Fruit fly (Drosophila melanogaster): ENCODE data around the gene CG5167.

CG5167 gene

dm6 chr3R:12422379-12422975 lies 16.1 kb downstream of the CG5167 start, which contains the start of the genes Scgbeta and CG17202:
Scgbeta (minus strand) TSS chr3R:12422429.
CG17202 (plus strand) TSS chr3R:12422768.
- TF ChIP-seq Ssrp (tag; optimal IDR thresholded peaks at IDR 0.05) (no peak), gfzf (GFP tag; optimal IDR thresholded peaks at IDR 0.05) (peak; percentile 92), bab2 (GFP tag; optimal IDR thresholded peaks at IDR 0.05) (peak; percentile 7), CG9932 (GFP tag; IDR thresholded peaks at IDR 0.05) (peak; percentile 56), CG32532 (GFP tag; IDR thresholded peaks at IDR 0.05) (no peak; the same call in 1 of the 2 replicates), Sin3A (optimal IDR thresholded peaks at IDR 0.05) (peak; percentile 59), ase (GFP tag; IDR thresholded peaks at IDR 0.05) (0 out of 3 replicates have a peak, but pooled peaks have one; percentile 5), E2f2 (GFP tag; IDR thresholded peaks at IDR 0.05) (peak; percentile 72), dpn (GFP tag; optimal IDR thresholded peaks at IDR 0.05) (peak in 1 of 2 experiments; percentile 17), CG4617 (GFP tag; optimal IDR thresholded peaks at IDR 0.05; ENCODE audit: borderline replicate concordance) (peak; percentile 84), CG3847 (GFP tag; IDR thresholded peaks at IDR 0.05) (peak; percentile 39; the same call in 1 of the 2 replicates), ewg (GFP tag; optimal IDR thresholded peaks at IDR 0.05) (peak; percentile 92), MESR4 (GFP tag; optimal IDR thresholded peaks at IDR 0.05) (peak; percentile 75), Side (GFP tag; optimal IDR thresholded peaks at IDR 0.05) (peak; percentile 11), CG11398 (GFP tag; optimal IDR thresholded peaks at IDR 0.05) (peak; percentile 2), Dp (GFP tag; optimal IDR thresholded peaks at IDR 0.05) (peak; percentile 66), CG7786 (GFP tag; optimal IDR thresholded peaks at IDR 0.05) (peak; percentile 3), ci (GFP tag; IDR thresholded peaks at IDR 0.05) (0 out of 3 replicates have a peak, but pooled peaks have one; percentile 29), Dek (tag; optimal IDR thresholded peaks at IDR 0.05) (peak; percentile 32), fu2 (GFP tag; optimal IDR thresholded peaks at IDR 0.05) (peak; percentile 38), CG15514 (GFP tag; optimal IDR thresholded peaks at IDR 0.05) (peak; percentile 100), Max (GFP tag; optimal IDR thresholded peaks at IDR 0.05) (peak; percentile 23), CG17829 (tag; optimal IDR thresholded peaks at IDR 0.05) (peak; percentile 27), CG13296 (GFP tag; optimal IDR thresholded peaks at IDR 0.05) (no peak), onecut (GFP tag; IDR thresholded peaks at IDR 0.05) (peak; percentile 29), CG8924 (tag; optimal IDR thresholded peaks at IDR 0.05) (no peak), Sry-δ (GFP tag; optimal IDR thresholded peaks at IDR 0.05) (peak; percentile 43), tll (GFP tag; optimal IDR thresholded peaks at IDR 0.05) (peak in 1 of 2 experiments; percentile 44), gro (GFP tag; optimal IDR thresholded peaks at IDR 0.05) (peak; percentile 42), Oaz (GFP tag; IDR thresholded peaks at IDR 0.05) (no peak), CG5245 (GFP tag; optimal IDR thresholded peaks at IDR 0.05) (no peak), MBD-R2 (GFP tag; IDR thresholded peaks at IDR 0.05) (peak; percentile 95), BEAF-32 (GFP tag; optimal IDR thresholded peaks at IDR 0.05) (peak; percentile 37), Med (GFP tag) (peak; percentile 69), chif (GFP tag; optimal IDR thresholded peaks at IDR 0.05) (peak in 1 of 2 experiments; percentile 8), CG2120 (GFP tag; optimal IDR thresholded peaks at IDR 0.05) (peak; percentile 59), amos (GFP tag; IDR thresholded peaks at IDR 0.05; ENCODE audit: partially characterized antibody) (peak; percentile 55; the same call in 1 of the 2 replicates), row (GFP tag; IDR thresholded peaks at IDR 0.05) (peak; percentile 89), Bgb (GFP tag; IDR thresholded peaks at IDR 0.05; ENCODE audit: partially characterized antibody) (peak; percentile 33; the same call in 1 of the 2 replicates), Ada2b (GFP tag; IDR thresholded peaks at IDR 0.05) (0 out of 2 replicates have a peak, but pooled peaks have one; percentile 5), CG11695 (GFP tag; IDR thresholded peaks at IDR 0.05) (no peak), pzg (GFP tag; optimal IDR thresholded peaks at IDR 0.05) (peak; percentile 78), chinmo (GFP tag; IDR thresholded peaks at IDR 0.05; ENCODE audit: partially characterized antibody) (no peak), Myb (GFP tag; optimal IDR thresholded peaks at IDR 0.05) (peak; percentile 85), ab (GFP tag; optimal IDR thresholded peaks at IDR 0.05) (no peak), phol (tag; optimal IDR thresholded peaks at IDR 0.05) (peak; percentile 93), HLHmδ (GFP tag; optimal IDR thresholded peaks at IDR 0.05) (no peak), CG34376 (GFP tag; optimal IDR thresholded peaks at IDR 0.05) (peak; percentile 40), YL-1 (GFP tag; optimal IDR thresholded peaks at IDR 0.05) (peak; percentile 59)

Data from whole organism, embryonic.